Fruit fly (Drosophila melanogaster) whole organism, pupa: ENCODE results near the gene Fit1.

Experiments used
- CG10348 ChIP-seq: fragments of 200-800 bp; sonication (Bioruptor generic); IDR thresholded peaks from 2 replicates; pipeline ENCODE4 v1.3.6; 2022; ENCODE audit warnings: missing biosample characterization, missing genetic modification characterization
- CG32121 ChIP-seq: fragments of 200-800 bp; sonication (Bioruptor generic); IDR thresholded peaks from 2 replicates; pipeline ENCODE4 v1.3.6; 2022; ENCODE audit warnings: missing biosample characterization, missing genetic modification characterization
- CG8301 ChIP-seq: fragments of 200-800 bp; sonication (Bioruptor generic); optimal IDR thresholded peaks from 2 replicates; lab custom pipeline; 2018; ENCODE audit warnings: missing biosample characterization, mild to moderate bottlenecking, missing genetic modification characterization
- CG9948 ChIP-seq: fragments of 200-800 bp; sonication (Bioruptor generic); optimal IDR thresholded peaks from 2 replicates; lab custom pipeline; 2018; ENCODE audit warnings: missing biosample characterization, mild to moderate bottlenecking, missing genetic modification characterization, moderate library complexity
- D1 ChIP-seq: fragments of 200-800 bp; sonication (Bioruptor generic); optimal IDR thresholded peaks from 2 replicates; lab custom pipeline; 2018; ENCODE audit warnings: missing biosample characterization, mild to moderate bottlenecking, missing genetic modification characterization, moderate library complexity
- EcR ChIP-seq: fragments of 200-800 bp; sonication (Bioruptor generic); optimal IDR thresholded peaks from 3 replicates; lab custom pipeline; 2019; ENCODE audit warnings: missing biosample characterization, missing genetic modification characterization, mild to moderate bottlenecking, moderate library complexity, missing genetic modification reagents
- Pif1B ChIP-seq: fragments of 200-800 bp; sonication (Bioruptor generic); optimal IDR thresholded peaks from 3 replicates; lab custom pipeline; 2016; ENCODE audit warnings: missing biosample characterization, missing genetic modification characterization
- gl ChIP-seq: fragments of 200-800 bp; sonication (Bioruptor generic); optimal IDR thresholded peaks from 2 replicates; lab custom pipeline; 2018; ENCODE audit warnings: missing biosample characterization, mild to moderate bottlenecking, missing genetic modification characterization

DNA sequence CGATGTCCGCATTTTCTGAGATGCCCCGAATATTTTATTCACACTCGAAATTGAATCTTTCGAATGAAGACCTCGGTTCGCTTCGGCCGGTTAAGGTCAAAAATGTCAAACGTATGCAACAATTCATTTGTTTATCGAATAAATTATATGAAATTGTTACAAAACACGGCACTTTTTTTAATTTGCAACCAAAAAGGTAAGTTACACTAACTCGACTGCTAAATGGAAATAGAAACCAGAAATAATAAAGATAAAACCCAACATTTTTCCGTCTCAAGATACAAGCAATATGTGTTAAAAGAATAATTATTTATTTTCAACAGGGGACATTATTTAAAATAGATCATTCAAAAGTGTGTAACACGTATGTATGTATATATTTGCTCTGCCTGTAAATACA, 10.6 kb downstream of the Fit1 start:
- TF ChIP-seq Pif1B (GFP tag; lab: Kevin White, UChicago) = no peak
- no peak for TF ChIP-seq D1 (tag; lab: Kevin White, UChicago)
- no peak for TF ChIP-seq CG32121 (GFP tag; lab: Robert Waterston, UW)
- TF ChIP-seq CG10348 (GFP tag; lab: Robert Waterston, UW) = no peak
- TF ChIP-seq gl = no peak
- TF ChIP-seq CG9948 (tag; lab: Kevin White, UChicago) = no peak
- no peak for TF ChIP-seq EcR (GFP tag; lab: Kevin White, UChicago)
- TF ChIP-seq CG8301 (tag; lab: Kevin White, UChicago) = no peak
